Worm (Caenorhabditis elegans): ENCODE data around the gene hpo-26.

The hpo-26 gene

ce11 chrV:6559585-6559984, 26.7 kb upstream of the hpo-26 start (continued):
- TF ChIP-seq athp-1 (tag; optimal IDR thresholded peaks at IDR 0.05) (peak; percentile 74), snpc-1.1 (tag; optimal IDR thresholded peaks at IDR 0.05; ENCODE audit: insufficient read depth) (peak; percentile 31), lin-26 (GFP tag; IDR thresholded peaks at IDR 0.05) (peak; percentile 94), zim-3 (tag; optimal IDR thresholded peaks at IDR 0.05) (peak; percentile 45), mxl-1 (tag; optimal IDR thresholded peaks at IDR 0.05) (peak; percentile 52), Y95B8A.8 (GFP tag; IDR thresholded peaks at IDR 0.05) (0 out of 2 replicates have a peak, but pooled peaks have one; percentile 37), somi-1 (GFP tag; optimal IDR thresholded peaks at IDR 0.05) (peak; percentile 49), nhr-120 (GFP tag; IDR thresholded peaks at IDR 0.05) (no peak), ztf-18 (tag; optimal IDR thresholded peaks at IDR 0.05) (peak; percentile 67), lsl-1 (GFP tag; optimal IDR thresholded peaks at IDR 0.05) (peak; percentile 43), ceh-100 (GFP tag; IDR thresholded peaks at IDR 0.05) (peak; percentile 49; the same call in 1 of the 2 replicates), ztf-25 (GFP tag; IDR thresholded peaks at IDR 0.05) (peak; percentile 78; the same call in 1 of the 2 replicates), B0261.1 (tag; optimal IDR thresholded peaks at IDR 0.05) (peak; percentile 77), F33H1.4 (GFP tag; IDR thresholded peaks at IDR 0.05) (peak; percentile 43; the same call in 1 of the 2 replicates), madf-10 (tag; optimal IDR thresholded peaks at IDR 0.05) (peak; percentile 55), D2030.7 (GFP tag; IDR thresholded peaks at IDR 0.05) (peak; percentile 69; the same call in 1 of the 2 replicates), hrde-1 (tag; optimal IDR thresholded peaks at IDR 0.05; ENCODE audit: borderline replicate concordance) (peak; percentile 70), let-607 (tag; optimal IDR thresholded peaks at IDR 0.05) (peak; percentile 10 to 16), die-1 (tag; optimal IDR thresholded peaks at IDR 0.05) (peak; percentile 89), Y67H2A.10 (GFP tag; conservative IDR thresholded peaks at IDR 0.05) (0 out of 2 replicates have a peak, but pooled peaks have one; percentile 19), ZK185.1 (tag; optimal IDR thresholded peaks at IDR 0.05; ENCODE audit: poor library complexity, severe bottlenecking) (peak; percentile 41), F57A8.1 (GFP tag; optimal IDR thresholded peaks at IDR 0.05) (peak; percentile 66), B0035.1 (tag; optimal IDR thresholded peaks at IDR 0.05) (peak; percentile 31), T07F8.4 (tag; optimal IDR thresholded peaks at IDR 0.05) (peak; percentile 69), rcor-1 (GFP tag; IDR thresholded peaks at IDR 0.05) (no peak), fkh-3 (tag; optimal IDR thresholded peaks at IDR 0.05) (peak; percentile 70), ztf-26 (tag; optimal IDR thresholded peaks at IDR 0.05) (peak; percentile 24)

- no peak for TF ChIP-seq lin-40 (tag; optimal IDR thresholded peaks at IDR 0.05)
- TF ChIP-seq egrh-3 (GFP tag; IDR thresholded peaks at IDR 0.05) = no peak
- no peak for TF ChIP-seq atf-7 (tag; optimal IDR thresholded peaks at IDR 0.05)
- no peak for TF ChIP-seq cebp-1 (GFP tag; IDR thresholded peaks at IDR 0.05)
- no peak for TF ChIP-seq cebp-1 (tag; optimal IDR thresholded peaks at IDR 0.05)
- no peak for TF ChIP-seq hsf-1 (GFP tag; IDR thresholded peaks at IDR 0.05)
Observed at ce11 chrV:6559105-6559504, 26.2 kb upstream of the hpo-26 start, which contains the start of gene spp-26. Gene spp-26, minus strand, starts transcription at chrV:6559205.

ce11 chrV:6558103-6558502, 25.2 kb upstream of the hpo-26 start, which contains the start of gene spp-20:
Gene spp-20, minus strand, starts transcription at chrV:6558203.
- no peak for TF ChIP-seq dpff-1 (tag; optimal IDR thresholded peaks at IDR 0.05)
- no peak for TF ChIP-seq rpc-1 (optimal IDR thresholded peaks at IDR 0.05)
- no peak for TF ChIP-seq rpc-1 (tag; optimal IDR thresholded peaks at IDR 0.05)
- no peak for TF ChIP-seq hlh-26 (GFP tag; conservative IDR thresholded peaks at IDR 0.05)
- TF ChIP-seq snpc-3.4 (tag; optimal IDR thresholded peaks at IDR 0.05) = no peak
- TF ChIP-seq hrde-1 (tag; optimal IDR thresholded peaks at IDR 0.05; ENCODE audit: borderline replicate concordance) = no peak
- no peak for TF ChIP-seq mel-28 (tag; optimal IDR thresholded peaks at IDR 0.05; ENCODE audit: borderline replicate concordance)
- TF ChIP-seq F10E7.11 (tag; optimal IDR thresholded peaks at IDR 0.05) = no peak
- TF ChIP-seq mes-4 (tag; optimal IDR thresholded peaks at IDR 0.05) = no peak
- no peak for TF ChIP-seq F49E8.2 (tag; optimal IDR thresholded peaks at IDR 0.05; ENCODE audit: insufficient read depth)
- TF ChIP-seq mcd-1 (GFP tag; IDR thresholded peaks at IDR 0.05) = no peak
- TF ChIP-seq D2030.7 (GFP tag; IDR thresholded peaks at IDR 0.05) = no peak
- TF ChIP-seq ztf-6 (GFP tag; IDR thresholded peaks at IDR 0.05) = no peak
- TF ChIP-seq efl-1 (GFP tag; optimal IDR thresholded peaks at IDR 0.05) = no peak
- no peak for TF ChIP-seq K11D2.4 (GFP tag; IDR thresholded peaks at IDR 0.05)
- TF ChIP-seq B0336.3 (GFP tag; IDR thresholded peaks at IDR 0.05) = no peak
